Fruit fly (Drosophila melanogaster) whole organism, embryonic: Measurements from ENCODE around the gene mask.

Source experiments
- B-H2 ChIP-seq: fragments of 200-800 bp; sonication (Bioruptor generic); optimal IDR thresholded peaks from 2 replicates; lab custom pipeline; 2018; ENCODE audit warnings: missing biosample characterization, mild to moderate bottlenecking, missing genetic modification characterization
- CG10274 ChIP-seq: fragments of 200-800 bp; sonication (Bioruptor generic); optimal IDR thresholded peaks from 3 replicates; lab custom pipeline; 2017; ENCODE audit warnings: missing biosample characterization, mild to moderate bottlenecking, missing genetic modification characterization
- CG10959 ChIP-seq: fragments of 200-800 bp; sonication (Bioruptor generic); IDR thresholded peaks from 2 replicates; pipeline ENCODE4 v1.3.6; 2022; ENCODE audit warnings: missing biosample characterization, missing genetic modification characterization
- CG14014 ChIP-seq: fragments of 200-800 bp; sonication (Bioruptor generic); IDR thresholded peaks from 2 replicates; pipeline ENCODE4 v1.3.6; 2022; ENCODE audit warnings: missing biosample characterization, missing genetic modification characterization
- CG14050 ChIP-seq: fragments of 200-800 bp; sonication (Bioruptor generic); IDR thresholded peaks from 3 replicates; pipeline ENCODE4 v1.3.6; 2022; ENCODE audit warnings: missing biosample characterization, missing genetic modification characterization
- CG1529 ChIP-seq: fragments of 200-800 bp; sonication (Bioruptor generic); optimal IDR thresholded peaks from 3 replicates; lab custom pipeline; 2018; ENCODE audit warnings: missing biosample characterization, missing genetic modification characterization
- CG15514 ChIP-seq: fragments of 200-800 bp; sonication (Bioruptor generic); optimal IDR thresholded peaks from 3 replicates; lab custom pipeline; 2017; ENCODE audit warnings: missing biosample characterization, missing genetic modification characterization, mild to moderate bottlenecking, moderate library complexity, missing genetic modification reagents
- CG15601 ChIP-seq: fragments of 200-800 bp; sonication (Bioruptor generic); optimal IDR thresholded peaks from 3 replicates; lab custom pipeline; 2019; ENCODE audit warnings: missing biosample characterization, mild to moderate bottlenecking, missing genetic modification characterization, moderate library complexity
- CG16779 ChIP-seq: fragments of 200-800 bp; sonication (Bioruptor generic); IDR thresholded peaks from 2 replicates; pipeline ENCODE4 v1.3.6; 2022; ENCODE audit warnings: missing biosample characterization, missing genetic modification characterization
- CG1832 ChIP-seq: fragments of 200-800 bp; sonication (Bioruptor generic); optimal IDR thresholded peaks from 2 replicates; lab custom pipeline; 2017; ENCODE audit warnings: missing biosample characterization, mild to moderate bottlenecking, missing genetic modification characterization, inconsistent platforms
- CG18764 ChIP-seq: fragments of 200-800 bp; sonication (Bioruptor generic); optimal IDR thresholded peaks from 3 replicates; lab custom pipeline; 2016; ENCODE audit warnings: missing biosample characterization, missing genetic modification characterization
- CG2199 ChIP-seq: fragments of 200-800 bp; sonication (Bioruptor generic); IDR thresholded peaks from 3 replicates; pipeline ENCODE4 v1.3.6; 2022; ENCODE audit warnings: missing biosample characterization, missing genetic modification characterization
- CG34224 ChIP-seq: fragments of 200-800 bp; sonication (Bioruptor generic); IDR thresholded peaks from 3 replicates; pipeline ENCODE4 v1.3.6; 2022; ENCODE audit warnings: missing biosample characterization, missing genetic modification characterization; ENCODE audit not compliant: partially characterized antibody
- CG34376 ChIP-seq: fragments of 200-800 bp; sonication (Bioruptor generic); optimal IDR thresholded peaks from 2 replicates; lab custom pipeline; 2018; ENCODE audit warnings: missing biosample characterization, mild to moderate bottlenecking, missing genetic modification characterization
- CG43689 ChIP-seq: fragments of 200-800 bp; sonication (Bioruptor generic); IDR thresholded peaks from 2 replicates; pipeline ENCODE4 v1.3.6; 2022; ENCODE audit warnings: missing biosample characterization, missing genetic modification characterization
- CG4854 ChIP-seq: fragments of 200-800 bp; sonication (Bioruptor generic); optimal IDR thresholded peaks from 2 replicates; lab custom pipeline; 2016; ENCODE audit warnings: missing biosample characterization, missing genetic modification characterization, inconsistent platforms
- CG6791 ChIP-seq: fragments of 200-800 bp; sonication (Bioruptor generic); IDR thresholded peaks from 3 replicates; pipeline ENCODE4 v1.3.6; 2022; ENCODE audit warnings: missing biosample characterization, missing genetic modification characterization; ENCODE audit not compliant: partially characterized antibody
- CG8290 ChIP-seq, 3 experiments: fragments of 200-800 bp; sonication (Bioruptor generic); optimal IDR thresholded peaks; 2 replicates each; lab custom pipeline; 2016 to 2019; ENCODE audit warnings: missing biosample characterization in 3 of 3, missing genetic modification characterization in 3 of 3, mild to moderate bottlenecking in 2 of 3, moderate library complexity in 1 of 3
- E2f2 ChIP-seq: fragments of 200-800 bp; sonication (Bioruptor generic); IDR thresholded peaks from 2 replicates; pipeline ENCODE4 v1.3.6; 2022; ENCODE audit warnings: missing biosample characterization, missing genetic modification characterization
- Ets65A ChIP-seq: fragments of 200-800 bp; sonication (Bioruptor generic); peaks from one replicate; lab custom pipeline; 2016; ENCODE audit warnings: missing biosample characterization, missing genetic modification characterization
- Ets97D ChIP-seq: fragments of 200-800 bp; sonication (Bioruptor generic); optimal IDR thresholded peaks from 3 replicates; lab custom pipeline; 2016; ENCODE audit warnings: missing biosample characterization, missing genetic modification characterization
- GATAe ChIP-seq: fragments of 200-800 bp; sonication (Bioruptor generic); conservative IDR thresholded peaks from 2 replicates; pipeline ENCODE4 v1.3.6; 2022; ENCODE audit warnings: missing biosample characterization, missing genetic modification characterization
- Hand ChIP-seq: fragments of 200-800 bp; sonication (Bioruptor generic); optimal IDR thresholded peaks from 2 replicates; lab custom pipeline; 2017; ENCODE audit warnings: mild to moderate bottlenecking, missing biosample characterization, missing genetic modification reagents, missing genetic modification characterization
- Hmr ChIP-seq: fragments of 200-800 bp; sonication (Bioruptor generic); optimal IDR thresholded peaks from 3 replicates; lab custom pipeline; 2017; ENCODE audit warnings: mild to moderate bottlenecking, missing biosample characterization, missing genetic modification reagents, missing genetic modification characterization
- Hmx ChIP-seq: fragments of 200-800 bp; sonication (Bioruptor generic); optimal IDR thresholded peaks from 2 replicates; lab custom pipeline; 2016; ENCODE audit warnings: missing biosample characterization, missing genetic modification characterization
- Hr78 ChIP-seq, 2 experiments: fragments of 200-800 bp in 1 of 2; fragments of >200 bp in 1 of 2; sonication (Bioruptor generic) in 1 of 2; optimal IDR thresholded peaks; 2 replicates each; lab custom pipeline; 2017 to 2019; ENCODE audit warnings: missing biosample characterization in 2 of 2, missing genetic modification characterization in 2 of 2, mild to moderate bottlenecking in 1 of 2, moderate library complexity in 1 of 2
- Mrtf ChIP-seq: fragments of 200-800 bp; sonication (Bioruptor generic); IDR thresholded peaks from 3 replicates; pipeline ENCODE4 v1.3.6; 2022; ENCODE audit warnings: missing biosample characterization, missing genetic modification characterization
- Poxn ChIP-seq: fragments of 200-800 bp; sonication (Bioruptor generic); IDR thresholded peaks from 2 replicates; pipeline ENCODE4 v1.3.6; 2022; ENCODE audit warnings: missing biosample characterization, missing genetic modification characterization
- Rfx ChIP-seq: fragments of 200-800 bp; sonication (Bioruptor generic); IDR thresholded peaks from 2 replicates; pipeline ENCODE4 v1.3.6; 2022; ENCODE audit warnings: missing biosample characterization, missing genetic modification characterization
- Rx ChIP-seq: fragments of 200-800 bp; sonication (Bioruptor generic); IDR thresholded peaks from 2 replicates; pipeline ENCODE4 v1.3.6; 2022; ENCODE audit warnings: missing biosample characterization, missing genetic modification characterization
- Side ChIP-seq: fragments of 200-800 bp; sonication (Bioruptor generic); optimal IDR thresholded peaks from 2 replicates; lab custom pipeline; 2016; ENCODE audit warnings: missing biosample characterization, missing genetic modification characterization
- Sry-β ChIP-seq: fragments of 200-800 bp; sonication (Bioruptor generic); optimal IDR thresholded peaks from 2 replicates; lab custom pipeline; 2018; ENCODE audit warnings: missing biosample characterization, mild to moderate bottlenecking, missing genetic modification characterization, moderate library complexity
- al ChIP-seq: fragments of 200-800 bp; sonication (Bioruptor generic); IDR thresholded peaks from 2 replicates; pipeline ENCODE4 v1.3.6; 2022; ENCODE audit warnings: missing biosample characterization, missing genetic modification characterization
- amos ChIP-seq: fragments of 200-800 bp; sonication (Bioruptor generic); IDR thresholded peaks from 2 replicates; pipeline ENCODE4 v1.3.6; 2022; ENCODE audit warnings: missing biosample characterization, missing genetic modification characterization; ENCODE audit not compliant: partially characterized antibody
- ash1 ChIP-seq: fragments of 200-800 bp; sonication (Bioruptor generic); optimal IDR thresholded peaks from 2 replicates; lab custom pipeline; 2018; ENCODE audit warnings: missing biosample characterization, mild to moderate bottlenecking, missing genetic modification characterization
- bowl ChIP-seq: fragments of 200-800 bp; sonication (Bioruptor generic); IDR thresholded peaks from 2 replicates; pipeline ENCODE4 v1.3.6; 2022; ENCODE audit warnings: missing biosample characterization, missing genetic modification characterization
- caup ChIP-seq: fragments of 200-800 bp; sonication (Bioruptor generic); optimal IDR thresholded peaks from 3 replicates; lab custom pipeline; 2017; ENCODE audit warnings: missing biosample characterization, mild to moderate bottlenecking, missing genetic modification characterization, moderate library complexity; ENCODE audit not compliant: severe bottlenecking
- chm ChIP-seq: fragments of 200-800 bp; sonication (Bioruptor generic); IDR thresholded peaks from 2 replicates; pipeline ENCODE4 v1.3.6; 2022; ENCODE audit warnings: missing biosample characterization, missing genetic modification characterization
- dan ChIP-seq: fragments of 200-800 bp; sonication (Bioruptor generic); IDR thresholded peaks from 2 replicates; pipeline ENCODE4 v1.3.6; 2022; ENCODE audit warnings: missing biosample characterization, missing genetic modification characterization
- ems ChIP-seq: fragments of 200-800 bp; sonication (Bioruptor generic); optimal IDR thresholded peaks from 3 replicates; lab custom pipeline; 2016; ENCODE audit warnings: missing biosample characterization, missing genetic modification characterization
- fd102C ChIP-seq: fragments of 200-800 bp; sonication (Bioruptor generic); optimal IDR thresholded peaks from 2 replicates; lab custom pipeline; 2018; ENCODE audit warnings: missing biosample characterization, mild to moderate bottlenecking, missing genetic modification characterization, moderate library complexity
- grau ChIP-seq: fragments of 200-800 bp; optimal IDR thresholded peaks from 3 replicates; lab custom pipeline; 2019; ENCODE audit warnings: missing biosample characterization, mild to moderate bottlenecking, missing genetic modification characterization, moderate library complexity
- jumu ChIP-seq: fragments of 200-800 bp; sonication (Bioruptor generic); optimal IDR thresholded peaks from 3 replicates; lab custom pipeline; 2016; ENCODE audit warnings: missing biosample characterization, missing genetic modification characterization
- ken ChIP-seq: fragments of 200-800 bp; sonication (Bioruptor generic); IDR thresholded peaks from 3 replicates; pipeline ENCODE4 v1.3.6; 2022; ENCODE audit warnings: missing biosample characterization, missing genetic modification characterization
- lbe ChIP-seq: fragments of 200-800 bp; sonication (Bioruptor generic); optimal IDR thresholded peaks from 2 replicates; lab custom pipeline; 2016; ENCODE audit warnings: missing biosample characterization, mild to moderate bottlenecking, missing genetic modification characterization
- otp ChIP-seq: fragments of 200-800 bp; sonication (Bioruptor generic); IDR thresholded peaks from 3 replicates; pipeline ENCODE4, ENCODE4 v1.3.6; 2022; ENCODE audit warnings: missing biosample characterization, missing genetic modification characterization
- sens-2 ChIP-seq: fragments of 200-800 bp; sonication (Bioruptor generic); IDR thresholded peaks from 2 replicates; pipeline ENCODE4 v1.3.6; 2022; ENCODE audit warnings: missing biosample characterization, missing genetic modification characterization
- trem ChIP-seq: fragments of 200-800 bp; optimal IDR thresholded peaks from 3 replicates; lab custom pipeline; 2019; ENCODE audit warnings: missing biosample characterization, mild to moderate bottlenecking, missing genetic modification characterization, moderate library complexity
- vvl ChIP-seq: fragments of 200-800 bp; sonication (Bioruptor generic); IDR thresholded peaks from 2 replicates; pipeline ENCODE4 v1.3.6; 2022; ENCODE audit warnings: missing biosample characterization, missing genetic modification characterization
- zf30C ChIP-seq: fragments of 200-800 bp; sonication (Bioruptor generic); optimal IDR thresholded peaks from 3 replicates; lab custom pipeline; 2018; ENCODE audit warnings: missing biosample characterization, mild to moderate bottlenecking, missing genetic modification characterization
- zfh2 ChIP-seq: fragments of 200-800 bp; sonication (Bioruptor generic); optimal IDR thresholded peaks from 2 replicates; lab custom pipeline; 2016; ENCODE audit warnings: missing biosample characterization, missing genetic modification characterization

Gene mask

DNA sequence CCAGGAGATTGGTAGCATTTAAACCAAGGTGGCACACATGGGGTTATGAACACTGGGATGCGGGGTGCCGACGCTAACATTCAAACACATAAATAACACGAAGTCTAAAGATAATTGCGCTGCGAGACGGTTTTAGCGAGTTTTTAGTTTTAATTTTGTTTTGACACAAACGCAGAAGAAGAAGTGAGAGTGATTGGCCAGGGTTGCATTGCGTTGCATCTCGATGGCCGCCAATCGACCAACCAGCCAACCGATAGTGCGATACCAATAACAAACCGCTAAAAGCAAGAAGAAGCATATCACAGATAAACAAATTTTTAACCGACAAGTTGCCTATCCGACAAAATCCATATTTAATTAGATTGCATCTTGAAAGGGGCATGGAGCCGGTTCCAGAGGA, 3.6 kb upstream of the mask start, which contains the start of the genes Spps and CG13609 (continued):
- TF ChIP-seq Side: peak; percentile 7
- TF ChIP-seq CG1832 (GFP tag; lab: Kevin White, UChicago): no peak
- no peak for TF ChIP-seq Hmr (GFP tag; lab: Kevin White, UChicago)
- no peak for TF ChIP-seq CG16779 (GFP tag; lab: Robert Waterston, UW)
- TF ChIP-seq CG10274 (GFP tag; lab: Kevin White, UChicago): no peak
- no peak for TF ChIP-seq ken (GFP tag; lab: Robert Waterston, UW)
- no peak for TF ChIP-seq CG14014
- TF ChIP-seq CG1529 (GFP tag; lab: Kevin White, UChicago): no peak
- TF ChIP-seq chm: no peak
- TF ChIP-seq CG8290 (GFP tag; optimal IDR thresholded peaks at IDR 0.05; lab: Kevin White, UChicago): peak; percentile 9
- peak in 1 of 2 experiments; percentile 74 for TF ChIP-seq CG8290 (tag; optimal IDR thresholded peaks at IDR 0.05; lab: Kevin White, UChicago)
- TF ChIP-seq CG15601 (tag; lab: Kevin White, UChicago): no peak
- no peak for TF ChIP-seq Hr78 (GFP tag; optimal IDR thresholded peaks at IDR 0.05; lab: Kevin White, UChicago)
- no peak for TF ChIP-seq CG18764
- TF ChIP-seq vvl (GFP tag; lab: Robert Waterston, UW): peak; percentile 44
- TF ChIP-seq lbe (GFP tag; lab: Kevin White, UChicago): no peak
- no peak for TF ChIP-seq CG2199 (GFP tag; lab: Robert Waterston, UW)
- TF ChIP-seq amos (GFP tag; lab: Robert Waterston, UW): peak; percentile 96
- no peak for TF ChIP-seq CG43689
- TF ChIP-seq CG34224 (GFP tag; lab: Robert Waterston, UW): peak; percentile 99
- TF ChIP-seq CG15514 (GFP tag; lab: Kevin White, UChicago): peak; percentile 61
- no peak for TF ChIP-seq bowl
- peak; percentile 95 for TF ChIP-seq CG6791 (GFP tag; lab: Robert Waterston, UW)
- TF ChIP-seq Sry-β (GFP tag; lab: Kevin White, UChicago): peak; percentile 0
- no peak for TF ChIP-seq otp (GFP tag; lab: Robert Waterston, UW)
- TF ChIP-seq Hmx (GFP tag; lab: Kevin White, UChicago): no peak
- TF ChIP-seq Rx (GFP tag; lab: Robert Waterston, UW): no peak
- no peak for TF ChIP-seq fd102C
- TF ChIP-seq Ets97D (GFP tag; lab: Kevin White, UChicago): peak; percentile 93
- TF ChIP-seq Hand (GFP tag; lab: Kevin White, UChicago): no peak
- TF ChIP-seq CG10959 (GFP tag; lab: Robert Waterston, UW): no peak
- no peak for TF ChIP-seq sens-2 (GFP tag; lab: Robert Waterston, UW)
- peak; percentile 19 for TF ChIP-seq zfh2
- no peak for TF ChIP-seq CG4854
- TF ChIP-seq Rfx (GFP tag; lab: Robert Waterston, UW): peak; percentile 66
- peak; percentile 1 for TF ChIP-seq ems (GFP tag; lab: Kevin White, UChicago)
- peak; percentile 12; the same call in 1 of the 2 replicates for TF ChIP-seq GATAe (GFP tag; lab: Robert Waterston, UW)
- peak; percentile 40 for TF ChIP-seq grau (tag; lab: Kevin White, UChicago)
- TF ChIP-seq B-H2 (GFP tag; lab: Kevin White, UChicago): peak; percentile 59
- TF ChIP-seq zf30C (GFP tag; lab: Kevin White, UChicago): peak; percentile 7
- peak; percentile 33 for TF ChIP-seq caup
- no peak for TF ChIP-seq dan (GFP tag; lab: Robert Waterston, UW)
- no peak for TF ChIP-seq CG14050 (GFP tag; lab: Robert Waterston, UW)
- TF ChIP-seq Poxn (GFP tag; lab: Robert Waterston, UW): no peak
- TF ChIP-seq trem: peak; percentile 88
- TF ChIP-seq al: no peak
- peak; percentile 78 for TF ChIP-seq Ets65A (GFP tag; lab: Kevin White, UChicago)
- TF ChIP-seq E2f2 (GFP tag; lab: Robert Waterston, UW): peak; percentile 72
- TF ChIP-seq ash1 (GFP tag; lab: Kevin White, UChicago): no peak
- no peak for TF ChIP-seq jumu (GFP tag; lab: Kevin White, UChicago)
- peak; percentile 14 for TF ChIP-seq CG34376 (GFP tag; lab: Kevin White, UChicago)
- no peak for TF ChIP-seq Mrtf (GFP tag; lab: Robert Waterston, UW)
